Fruit fly (Drosophila melanogaster) whole organism, prepupa: ENCODE data around the gene CG31676.
A peak's percentile ranks its signal among the peaks of the same experiment; 100 is the strongest.

Source experiments
- Blimp-1 ChIP-seq: fragments of 200-800 bp; sonication (Bioruptor generic); optimal IDR thresholded peaks from 3 replicates; lab custom pipeline; 2017; ENCODE audit warnings: missing biosample characterization, missing genetic modification characterization, mild to moderate bottlenecking, moderate library complexity, missing genetic modification reagents
- CG10631 ChIP-seq: fragments of 200-800 bp; sonication (Bioruptor generic); optimal IDR thresholded peaks from 2 replicates; lab custom pipeline; 2016; ENCODE audit warnings: missing biosample characterization, missing genetic modification characterization
- CG10669 ChIP-seq: fragments of 200-800 bp; sonication (Bioruptor generic); optimal IDR thresholded peaks from 3 replicates; lab custom pipeline; 2018; ENCODE audit warnings: missing biosample characterization, mild to moderate bottlenecking, missing genetic modification characterization, moderate library complexity
- CG11294 ChIP-seq: fragments of 200-800 bp; sonication (Bioruptor generic); IDR thresholded peaks from 2 replicates; pipeline ENCODE4 v1.3.6; 2022; ENCODE audit warnings: missing biosample characterization, missing genetic modification characterization
- CG11762 ChIP-seq: fragments of 200-800 bp; sonication (Bioruptor generic); optimal IDR thresholded peaks from 3 replicates; lab custom pipeline; 2016; ENCODE audit warnings: missing biosample characterization, missing genetic modification characterization; ENCODE audit not compliant: insufficient read depth
- CG11902 ChIP-seq: fragments of 200-800 bp; sonication (Bioruptor generic); optimal IDR thresholded peaks from 3 replicates; lab custom pipeline; 2016; ENCODE audit warnings: missing biosample characterization, missing genetic modification characterization
- CG15336 ChIP-seq: fragments of 200-800 bp; sonication (Bioruptor generic); IDR thresholded peaks from 2 replicates; pipeline ENCODE4 v1.3.6; 2022; ENCODE audit warnings: missing biosample characterization, missing genetic modification characterization
- CG1621 ChIP-seq: fragments of 200-800 bp; sonication (Bioruptor generic); optimal IDR thresholded peaks from 3 replicates; lab custom pipeline; 2018; ENCODE audit warnings: missing biosample characterization, mild to moderate bottlenecking, missing genetic modification characterization
- CG31627 ChIP-seq: fragments of 200-800 bp; sonication (Bioruptor generic); optimal IDR thresholded peaks from 3 replicates; lab custom pipeline; 2016; ENCODE audit warnings: missing biosample characterization, missing genetic modification characterization
- CG34406 ChIP-seq: fragments of 200-800 bp; sonication (Bioruptor generic); optimal IDR thresholded peaks from 3 replicates; lab custom pipeline; 2016; ENCODE audit warnings: missing biosample characterization, missing genetic modification characterization
- CG6163 ChIP-seq: fragments of 200-800 bp; sonication (Bioruptor generic); IDR thresholded peaks from 3 replicates; pipeline ENCODE4 v1.3.6; 2022; ENCODE audit warnings: missing biosample characterization, missing genetic modification characterization
- CG6854 ChIP-seq: fragments of 200-800 bp; sonication (Bioruptor generic); optimal IDR thresholded peaks from 2 replicates; lab custom pipeline; 2017; ENCODE audit warnings: missing biosample characterization, mild to moderate bottlenecking, missing genetic modification characterization
- CG7368 ChIP-seq: fragments of 200-800 bp; sonication (Bioruptor generic); optimal IDR thresholded peaks from 3 replicates; lab custom pipeline; 2016; ENCODE audit warnings: missing biosample characterization, missing genetic modification characterization
- CG8119 ChIP-seq: fragments of 200-800 bp; sonication (Bioruptor generic); IDR thresholded peaks from 3 replicates; pipeline ENCODE4 v1.3.6; 2022; ENCODE audit warnings: missing biosample characterization, missing genetic modification characterization
- CG8319 ChIP-seq: fragments of 200-800 bp; sonication (Bioruptor generic); optimal IDR thresholded peaks from 3 replicates; lab custom pipeline; 2016; ENCODE audit warnings: missing biosample characterization, missing genetic modification characterization
- Eip75B ChIP-seq: fragments of 200-800 bp; sonication (Bioruptor generic); optimal IDR thresholded peaks from 3 replicates; lab custom pipeline; 2016; ENCODE audit warnings: missing biosample characterization, missing genetic modification characterization
- Eip78C ChIP-seq: fragments of 200-800 bp; sonication (Bioruptor generic); peaks from one replicate; lab custom pipeline; 2016; ENCODE audit warnings: missing biosample characterization, missing genetic modification characterization
- Eip93F ChIP-seq: fragments of 200-800 bp; sonication (Bioruptor generic); optimal IDR thresholded peaks from 2 replicates; lab custom pipeline; 2016; ENCODE audit warnings: missing biosample characterization, mild to moderate bottlenecking, missing genetic modification characterization
- Hr39 ChIP-seq: fragments of 200-800 bp; sonication (Bioruptor generic); optimal IDR thresholded peaks from 2 replicates; lab custom pipeline; 2016; ENCODE audit warnings: missing biosample characterization, missing genetic modification characterization
- Met ChIP-seq: fragments of 200-800 bp; sonication (Bioruptor generic); optimal IDR thresholded peaks from 3 replicates; lab custom pipeline; 2016; ENCODE audit warnings: missing biosample characterization, missing genetic modification characterization
- Smox ChIP-seq: fragments of 200-800 bp; sonication (Bioruptor generic); optimal IDR thresholded peaks from 3 replicates; lab custom pipeline; 2016; ENCODE audit warnings: missing biosample characterization, missing genetic modification characterization
- Sox102F ChIP-seq: fragments of 200-800 bp; sonication (Bioruptor generic); optimal IDR thresholded peaks from 2 replicates; lab custom pipeline; 2016; ENCODE audit warnings: missing biosample characterization, mild to moderate bottlenecking, missing genetic modification characterization
- Sox14 ChIP-seq: fragments of 200-800 bp; sonication (Bioruptor generic); optimal IDR thresholded peaks from 3 replicates; lab custom pipeline; 2016; ENCODE audit warnings: missing biosample characterization, missing genetic modification characterization
- achi ChIP-seq: fragments of 200-800 bp; sonication (Bioruptor generic); optimal IDR thresholded peaks from 3 replicates; lab custom pipeline; 2016; ENCODE audit warnings: missing biosample characterization, missing genetic modification characterization
- dsx ChIP-seq: fragments of 200-800 bp; optimal IDR thresholded peaks from 3 replicates; lab custom pipeline; 2019; ENCODE audit warnings: missing biosample characterization, mild to moderate bottlenecking, missing genetic modification characterization, moderate library complexity; ENCODE audit not compliant: poor library complexity, severe bottlenecking
- eg ChIP-seq: fragments of 200-800 bp; sonication (Bioruptor generic); IDR thresholded peaks from 3 replicates; pipeline ENCODE4 v1.3.6; 2022; ENCODE audit warnings: missing biosample characterization, missing genetic modification characterization
- esn ChIP-seq: fragments of 200-800 bp; sonication (Bioruptor generic); optimal IDR thresholded peaks from 2 replicates; lab custom pipeline; 2016; ENCODE audit warnings: missing biosample characterization, mild to moderate bottlenecking, missing genetic modification characterization, moderate library complexity
- fd59A ChIP-seq: fragments of 200-800 bp; sonication (Bioruptor generic); optimal IDR thresholded peaks from 2 replicates; lab custom pipeline; 2017; ENCODE audit warnings: missing biosample characterization, mild to moderate bottlenecking, missing genetic modification characterization, missing genetic modification reagents
- fd85E ChIP-seq: fragments of 200-800 bp; sonication (Bioruptor generic); optimal IDR thresholded peaks from 3 replicates; lab custom pipeline; 2016; ENCODE audit warnings: missing biosample characterization, missing genetic modification characterization
- fkh ChIP-seq: fragments of 200-800 bp; sonication (Bioruptor generic); optimal IDR thresholded peaks from 3 replicates; lab custom pipeline; 2017; ENCODE audit warnings: missing biosample characterization, mild to moderate bottlenecking, missing genetic modification characterization, moderate library complexity
- spab ChIP-seq: fragments of 200-800 bp; sonication (Bioruptor generic); optimal IDR thresholded peaks from 2 replicates; lab custom pipeline; 2017; ENCODE audit warnings: missing biosample characterization, mild to moderate bottlenecking, missing genetic modification characterization, missing genetic modification reagents
- ss ChIP-seq, 2 experiments: fragments of 200-800 bp; sonication (Bioruptor generic); optimal IDR thresholded peaks; 2 replicates in 1 of 2; 3 replicates in 1 of 2; lab custom pipeline; 2017 to 2018; ENCODE audit warnings: mild to moderate bottlenecking in 2 of 2, missing biosample characterization in 2 of 2, missing genetic modification characterization in 2 of 2, moderate library complexity in 1 of 2
- svp ChIP-seq: fragments of 200-800 bp; sonication (Bioruptor generic); peaks from one replicate; lab custom pipeline; 2016; ENCODE audit warnings: missing biosample characterization, missing genetic modification characterization
- topi ChIP-seq: fragments of 200-800 bp; sonication (Bioruptor generic); optimal IDR thresholded peaks from 3 replicates; lab custom pipeline; 2016; ENCODE audit warnings: missing biosample characterization, missing genetic modification characterization
- vri ChIP-seq: fragments of 200-800 bp; sonication (Bioruptor generic); optimal IDR thresholded peaks from 3 replicates; lab custom pipeline; 2016; ENCODE audit warnings: missing biosample characterization, mild to moderate bottlenecking, missing genetic modification characterization

The CG31676 gene

DNA sequence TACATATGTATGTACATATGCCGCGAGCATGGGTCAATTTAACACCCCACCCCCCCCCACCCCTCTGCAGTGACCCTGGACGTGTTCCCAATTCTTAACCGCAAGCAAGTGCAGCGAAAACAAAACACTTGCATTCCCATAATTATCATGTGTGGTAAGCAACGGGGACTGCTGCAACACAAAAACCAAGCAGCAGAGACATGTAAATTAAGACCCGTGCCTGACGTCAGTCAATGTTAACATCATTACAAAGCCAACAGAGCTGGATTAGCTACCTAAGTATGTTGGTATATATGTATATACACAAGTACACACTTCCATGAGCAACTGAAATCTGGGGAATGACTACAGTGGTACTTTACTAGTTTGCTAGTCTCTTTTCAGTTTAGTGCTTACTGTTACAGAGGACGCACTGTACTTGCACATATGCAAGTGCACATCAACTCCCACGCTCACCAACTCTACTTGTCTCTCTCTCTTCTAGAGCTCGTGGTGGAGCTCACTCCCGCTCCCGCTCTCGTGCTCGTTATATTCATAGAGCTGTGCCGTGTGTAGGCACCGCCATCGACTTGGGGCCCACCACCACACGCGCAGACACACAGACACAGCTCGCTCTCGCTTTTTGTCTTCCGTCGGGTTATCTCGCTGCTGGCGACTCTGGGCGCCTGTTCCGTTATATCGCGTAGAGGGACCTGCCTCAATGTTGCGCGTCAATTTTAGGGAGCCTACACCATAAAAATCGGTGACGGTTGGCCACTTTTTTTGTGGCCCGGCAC lies 19.1 kb upstream of the CG31676 start (continued):
- peak; percentile 76; the same call in 2 of the 3 replicates for TF ChIP-seq CG8119 (GFP tag; lab: Robert Waterston, UW)
- TF ChIP-seq, all 60 proteins: peak for 23

DNA sequence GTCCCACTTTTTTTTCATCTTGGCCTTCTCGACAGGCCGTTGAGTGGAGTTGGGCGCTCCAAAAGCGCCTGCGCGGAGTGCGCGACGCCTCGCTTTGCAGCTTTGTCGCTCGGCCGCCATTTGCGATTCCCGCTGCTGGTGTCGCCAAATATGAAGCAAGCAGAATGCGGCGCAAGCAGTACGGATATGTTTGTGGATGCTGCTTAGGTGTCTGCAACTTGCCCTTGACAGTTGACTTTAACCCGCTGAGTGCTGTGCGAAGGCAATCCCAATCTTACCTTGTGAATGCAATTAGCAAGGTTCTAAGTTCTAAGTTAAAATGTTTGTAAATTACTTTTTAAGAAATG lies 18.6 kb upstream of the CG31676 start:
- peak; percentile 63 for TF ChIP-seq CG6163
- TF ChIP-seq fd59A (GFP tag; lab: Kevin White, UChicago) = peak; percentile 9
- TF ChIP-seq esn (GFP tag; lab: Kevin White, UChicago) = peak; percentile 25
- TF ChIP-seq Hr39 (GFP tag; lab: Kevin White, UChicago) = peak; percentile 38
- TF ChIP-seq CG6854 (GFP tag; lab: Kevin White, UChicago) = peak; percentile 38
- peak; percentile 8 for TF ChIP-seq CG31627 (GFP tag; lab: Kevin White, UChicago)
- 0 out of 2 replicates have a peak, but pooled peaks have one; percentile 12 for TF ChIP-seq CG11294
- TF ChIP-seq CG10669 (GFP tag; lab: Kevin White, UChicago) = no peak
- no peak for TF ChIP-seq Sox14 (GFP tag; lab: Kevin White, UChicago)
- peak; percentile 71 for TF ChIP-seq dsx
- peak; percentile 84 for TF ChIP-seq svp
- peak in 1 of 2 experiments; percentile 64 for TF ChIP-seq ss (GFP tag; optimal IDR thresholded peaks at IDR 0.05; lab: Kevin White, UChicago)
- TF ChIP-seq Met (GFP tag; lab: Kevin White, UChicago) = peak; percentile 14
- TF ChIP-seq Blimp-1 (GFP tag; lab: Kevin White, UChicago) = no peak
- peak; percentile 25 for TF ChIP-seq topi (GFP tag; lab: Kevin White, UChicago)
- TF ChIP-seq Smox (GFP tag; lab: Kevin White, UChicago) = peak; percentile 10
- TF ChIP-seq spab (GFP tag; lab: Kevin White, UChicago) = no peak
- peak; percentile 11 for TF ChIP-seq achi (GFP tag; lab: Kevin White, UChicago)
- no peak for TF ChIP-seq Eip75B (GFP tag; lab: Kevin White, UChicago)
- TF ChIP-seq CG11902 (GFP tag; lab: Kevin White, UChicago) = no peak

DNA sequence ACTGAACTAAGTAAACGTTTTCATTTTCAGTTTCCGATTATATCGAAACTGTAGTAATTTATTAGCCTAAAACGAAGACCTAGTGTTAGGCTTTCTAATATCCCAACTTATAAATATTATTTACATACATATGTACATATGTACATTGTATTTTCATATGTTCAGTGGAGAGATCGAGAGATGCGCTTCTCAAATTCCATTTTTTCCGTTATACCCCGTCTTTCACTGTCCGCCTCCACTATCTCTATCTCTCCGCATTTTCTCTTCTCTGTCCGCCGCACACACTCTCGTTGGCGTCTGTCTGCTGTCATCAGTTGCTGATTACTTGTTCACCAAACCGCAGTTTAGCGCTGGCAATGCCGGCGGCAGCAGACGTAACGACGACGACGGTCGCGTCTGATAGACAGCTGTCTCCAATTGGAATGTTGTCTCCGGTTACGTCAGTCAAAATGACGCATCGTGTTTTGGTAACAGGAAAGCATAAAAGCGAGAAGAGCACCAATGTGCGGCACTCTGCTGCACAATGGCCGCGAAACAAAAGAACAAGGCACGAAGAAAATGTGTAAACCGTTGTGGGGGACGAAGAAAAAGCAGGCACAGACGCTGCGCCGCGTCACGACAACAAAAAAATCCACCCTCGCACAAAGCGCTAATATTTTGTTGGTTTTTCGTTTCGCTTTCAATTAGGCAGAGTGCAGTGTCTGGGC lies 17.9 kb upstream of the CG31676 start, which contains the start of gene CG9331:
Gene CG9331 (plus strand): TSS at position 340 of the 707 bp plus-strand sequence.
- TF ChIP-seq vri (GFP tag; lab: Kevin White, UChicago) (peak; percentile 100), CG1621 (peak; percentile 42), CG8319 (GFP tag; lab: Kevin White, UChicago) (no peak), fkh (GFP tag; lab: Kevin White, UChicago) (no peak), Sox102F (GFP tag; lab: Kevin White, UChicago) (peak; percentile 39), ss (GFP tag; optimal IDR thresholded peaks at IDR 0.05; lab: Kevin White, UChicago) (no peak), esn (GFP tag; lab: Kevin White, UChicago) (no peak), Eip78C (GFP tag; lab: Kevin White, UChicago) (peak; percentile 81), Sox14 (GFP tag; lab: Kevin White, UChicago) (peak; percentile 85), CG10631 (GFP tag; lab: Kevin White, UChicago) (peak; percentile 39), CG34406 (GFP tag; lab: Kevin White, UChicago) (no peak), CG6854 (GFP tag; lab: Kevin White, UChicago) (no peak), Blimp-1 (GFP tag; lab: Kevin White, UChicago) (peak; percentile 59), fd85E (GFP tag; lab: Kevin White, UChicago) (no peak), CG6163 (peak; percentile 56; the same call in 2 of the 3 replicates), CG7368 (GFP tag; lab: Kevin White, UChicago) (no peak), CG15336 (GFP tag; lab: Robert Waterston, UW) (peak; percentile 9; the same call in 1 of the 2 replicates), CG11294 (no peak), eg (no peak; the same call in 2 of the 3 replicates), Met (GFP tag; lab: Kevin White, UChicago) (no peak), Eip93F (GFP tag; lab: Kevin White, UChicago) (peak; percentile 5), CG11762 (GFP tag; lab: Kevin White, UChicago) (no peak)
